Fruit fly (Drosophila melanogaster): ENCODE measurements around the gene smp-30.

Gene smp-30

DNA sequence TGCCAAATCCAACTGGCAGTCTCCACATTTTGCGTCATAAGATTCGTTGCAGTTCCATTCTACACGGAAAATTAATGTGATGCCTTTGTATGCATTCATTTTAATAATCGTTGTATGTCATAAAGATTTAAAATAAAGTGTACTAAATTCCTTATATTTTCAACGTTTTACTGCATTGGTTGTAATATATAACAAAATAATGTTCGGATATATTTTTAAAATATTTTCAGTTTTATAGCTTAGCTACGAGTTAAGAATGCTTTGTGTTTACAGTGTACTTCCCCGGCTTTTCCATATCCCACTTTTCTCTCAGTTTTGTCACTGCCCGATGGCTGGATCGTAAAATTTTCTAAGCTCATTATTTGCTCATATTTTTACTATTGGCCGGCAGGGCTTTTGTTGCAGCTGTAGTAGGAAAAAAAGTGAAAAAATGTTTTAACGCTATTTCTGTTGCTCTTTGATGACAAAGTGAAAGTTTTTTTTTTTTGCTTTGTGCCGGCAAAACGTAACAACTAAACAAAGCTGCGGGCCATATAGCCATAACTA is 28.8 kb upstream of the smp-30 start (continued):
- no peak for TF ChIP-seq CHES-1-like (GFP tag; optimal IDR thresholded peaks at IDR 0.05)
- TF ChIP-seq row (GFP tag; IDR thresholded peaks at IDR 0.05), result 0 out of 3 replicates have a peak, but pooled peaks have one; percentile 13
- no peak for TF ChIP-seq CG12744 (GFP tag; optimal IDR thresholded peaks at IDR 0.05)
- peak; percentile 21 for TF ChIP-seq CG7839 (tag; optimal IDR thresholded peaks at IDR 0.05)
- no peak for TF ChIP-seq fu2 (GFP tag; optimal IDR thresholded peaks at IDR 0.05)
- no peak for TF ChIP-seq CG7271 (tag; optimal IDR thresholded peaks at IDR 0.05)
- peak; percentile 10 for TF ChIP-seq phol (tag; optimal IDR thresholded peaks at IDR 0.05)
- no peak for TF ChIP-seq CG42726 (GFP tag; IDR thresholded peaks at IDR 0.05; ENCODE audit: partially characterized antibody)
- TF ChIP-seq zfh2 (GFP tag; optimal IDR thresholded peaks at IDR 0.05), result no peak
- no peak for TF ChIP-seq eyg (GFP tag; optimal IDR thresholded peaks at IDR 0.05)
- TF ChIP-seq her (GFP tag; optimal IDR thresholded peaks at IDR 0.05), result no peak
- TF ChIP-seq CG15514 (GFP tag; optimal IDR thresholded peaks at IDR 0.05), result no peak
- no peak for TF ChIP-seq Bgb (GFP tag; IDR thresholded peaks at IDR 0.05; ENCODE audit: partially characterized antibody)
- TF ChIP-seq CG15479 (GFP tag; optimal IDR thresholded peaks at IDR 0.05), result no peak
- no peak for TF ChIP-seq Eip74EF (GFP tag; optimal IDR thresholded peaks at IDR 0.05)
- TF ChIP-seq ase (GFP tag; IDR thresholded peaks at IDR 0.05), result no peak
- peak; percentile 47 for TF ChIP-seq gem (tag; optimal IDR thresholded peaks at IDR 0.05)
- TF ChIP-seq CG10147 (GFP tag; optimal IDR thresholded peaks at IDR 0.05), result no peak
- peak; percentile 74 for TF ChIP-seq sens (GFP tag)
- no peak for TF ChIP-seq CG11398 (GFP tag; optimal IDR thresholded peaks at IDR 0.05)
- no peak for TF ChIP-seq Ravus (GFP tag; IDR thresholded peaks at IDR 0.05)
- no peak for TF ChIP-seq NC2β (GFP tag; optimal IDR thresholded peaks at IDR 0.05)
- TF ChIP-seq slp2 (GFP tag; optimal IDR thresholded peaks at IDR 0.05), result no peak
- peak; percentile 14 for TF ChIP-seq CG8388 (GFP tag; optimal IDR thresholded peaks at IDR 0.05)
- TF ChIP-seq Gsc (GFP tag; IDR thresholded peaks at IDR 0.05), result no peak
- no peak for TF ChIP-seq CG3847 (GFP tag; IDR thresholded peaks at IDR 0.05)
- no peak for TF ChIP-seq pho (GFP tag; optimal IDR thresholded peaks at IDR 0.05)
- peak; percentile 9 for TF ChIP-seq ATbp (GFP tag; optimal IDR thresholded peaks at IDR 0.05)
- TF ChIP-seq bsh (GFP tag; optimal IDR thresholded peaks at IDR 0.05), result peak in 1 of 2 experiments; percentile 1
- no peak for TF ChIP-seq CG13296 (GFP tag; optimal IDR thresholded peaks at IDR 0.05)
- TF ChIP-seq CG2712 (tag; optimal IDR thresholded peaks at IDR 0.05), result no peak
- TF ChIP-seq CG7928 (GFP tag; optimal IDR thresholded peaks at IDR 0.05), result no peak
- 0 out of 3 replicates have a peak, but pooled peaks have one; percentile 24 for TF ChIP-seq CG17361 (GFP tag; IDR thresholded peaks at IDR 0.05)
- TF ChIP-seq nerfin-2 (GFP tag; IDR thresholded peaks at IDR 0.05; ENCODE audit: partially characterized antibody), result no peak
- TF ChIP-seq dpn (GFP tag; optimal IDR thresholded peaks at IDR 0.05), result no peak
- no peak for TF ChIP-seq E2f2 (GFP tag; IDR thresholded peaks at IDR 0.05)
- TF ChIP-seq Lpt (GFP tag; optimal IDR thresholded peaks at IDR 0.05), result no peak
- TF ChIP-seq dmrt99B (tag; optimal IDR thresholded peaks at IDR 0.05), result peak; percentile 32
- TF ChIP-seq CG10274 (GFP tag; optimal IDR thresholded peaks at IDR 0.05), result no peak
- no peak for TF ChIP-seq dimm (GFP tag; IDR thresholded peaks at IDR 0.05)
- peak; percentile 29 for TF ChIP-seq CG11504 (tag; optimal IDR thresholded peaks at IDR 0.05)
- TF ChIP-seq CG17912 (GFP tag; optimal IDR thresholded peaks at IDR 0.05), result no peak
- TF ChIP-seq Xbp1 (GFP tag; optimal IDR thresholded peaks at IDR 0.05), result no peak
- peak; percentile 4 for TF ChIP-seq Oli (tag; optimal IDR thresholded peaks at IDR 0.05)
- TF ChIP-seq Dll (GFP tag; IDR thresholded peaks at IDR 0.05; ENCODE audit: partially characterized antibody), result no peak
- TF ChIP-seq Sox102F (GFP tag; optimal IDR thresholded peaks at IDR 0.05), result peak; percentile 52
- TF ChIP-seq CG9437 (GFP tag; optimal IDR thresholded peaks at IDR 0.05), result no peak
- no peak for TF ChIP-seq Adf1 (GFP tag; IDR thresholded peaks at IDR 0.05)
- peak in 1 of 2 experiments; percentile 15 for TF ChIP-seq Hr51 (GFP tag; optimal IDR thresholded peaks at IDR 0.05)
- no peak for TF ChIP-seq CG4424 (GFP tag; optimal IDR thresholded peaks at IDR 0.05)

Measured in whole organism, embryonic.